Fruit fly (Drosophila melanogaster) S2 (cell line): ENCODE measurements around the gene CCAP.

Experiments
- CG8478 ChIP-seq: fragments of >200 bp; optimal IDR thresholded peaks from 2 replicates; lab custom pipeline; 2018
- CTCF ChIP-seq, 2 experiments: fragments of >200 bp; optimal IDR thresholded peaks; 2 replicates each; lab custom pipeline; 2018

Gene CCAP

DNA sequence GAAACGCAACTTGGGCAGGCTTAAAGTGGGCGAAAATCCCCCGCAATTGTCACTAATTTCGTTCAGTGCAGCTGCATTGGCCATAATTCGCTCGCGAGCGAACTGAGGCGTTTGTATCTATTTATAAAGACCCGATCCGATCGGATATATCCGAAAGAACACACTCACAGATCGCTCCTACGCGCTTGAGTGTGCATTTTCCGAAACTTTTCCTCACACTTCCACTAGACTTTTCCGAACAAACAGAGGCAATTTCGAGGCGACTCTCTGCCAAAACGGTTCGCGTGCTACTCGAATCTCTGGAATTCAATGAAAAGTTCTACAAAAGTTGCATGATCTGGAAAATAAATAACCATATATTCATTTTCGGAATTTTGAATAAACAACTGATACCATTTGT, at the start of gene CCAP, which contains the start of gene CG6972:
TSS of gene CCAP (minus strand) at position 292 of the 400 bp plus-strand sequence.
TSS of gene CG6972 (plus strand) at position 215 of the 400 bp plus-strand sequence.
- TF ChIP-seq CTCF (optimal IDR thresholded peaks at IDR 0.05; lab: Kevin White, UChicago) = no peak
- TF ChIP-seq CG8478 (lab: Kevin White, UChicago) = no peak

DNA sequence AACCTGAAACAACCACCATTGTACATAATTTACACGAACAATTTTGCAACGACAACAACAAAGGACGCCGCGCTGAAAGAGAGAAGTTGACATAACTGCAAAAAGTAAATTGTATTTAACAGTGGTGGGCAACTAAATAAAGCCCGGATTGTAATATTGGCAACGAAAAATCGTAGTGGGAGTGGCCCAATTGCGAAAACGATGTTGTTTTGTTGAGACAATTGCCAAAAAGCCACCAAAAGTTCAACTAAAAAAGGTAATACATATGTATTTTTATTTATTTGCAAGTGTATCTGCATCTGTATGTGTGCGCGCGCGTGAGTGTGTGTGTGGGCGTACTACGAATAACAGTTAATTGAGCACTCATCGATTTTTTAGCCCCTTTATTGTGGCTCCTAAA, 49.2 kb upstream of the CCAP start:
- TF ChIP-seq CTCF (optimal IDR thresholded peaks at IDR 0.05; lab: Kevin White, UChicago) (no peak), CG8478 (lab: Kevin White, UChicago) (no peak)

DNA sequence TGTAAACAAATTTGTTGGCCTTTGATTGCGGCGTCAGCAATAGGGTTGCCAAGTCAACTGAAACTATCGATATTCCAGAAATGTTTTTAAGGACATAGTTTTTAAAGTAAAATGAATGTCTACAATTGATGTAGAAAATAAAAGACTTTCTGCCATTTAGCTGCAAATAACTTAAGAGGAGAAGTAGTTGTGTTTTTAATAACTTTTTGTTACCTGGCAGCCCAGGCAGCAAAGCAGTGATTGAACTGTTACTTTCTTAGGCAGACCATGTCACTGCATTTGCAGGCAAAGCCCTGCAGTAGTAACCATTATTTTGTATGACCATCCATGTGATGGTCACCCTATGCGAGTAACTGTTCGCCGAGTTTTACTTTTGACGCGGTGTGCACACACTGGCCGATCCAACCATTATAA, 48.7 kb upstream of the CCAP start, which contains the start of the genes rumi, CG7029 and Usp12-46:
TSS of gene rumi (minus strand) at position 64 of the 414 bp plus-strand sequence.
TSS of gene CG7029 (plus strand) at position 368 of the 414 bp plus-strand sequence.
TSS of gene Usp12-46 (plus strand) at position 368 of the 414 bp plus-strand sequence.
- TF ChIP-seq CTCF (optimal IDR thresholded peaks at IDR 0.05; lab: Kevin White, UChicago) = peak in 1 of 2 experiments; percentile 14
- no peak for TF ChIP-seq CG8478 (lab: Kevin White, UChicago)

DNA sequence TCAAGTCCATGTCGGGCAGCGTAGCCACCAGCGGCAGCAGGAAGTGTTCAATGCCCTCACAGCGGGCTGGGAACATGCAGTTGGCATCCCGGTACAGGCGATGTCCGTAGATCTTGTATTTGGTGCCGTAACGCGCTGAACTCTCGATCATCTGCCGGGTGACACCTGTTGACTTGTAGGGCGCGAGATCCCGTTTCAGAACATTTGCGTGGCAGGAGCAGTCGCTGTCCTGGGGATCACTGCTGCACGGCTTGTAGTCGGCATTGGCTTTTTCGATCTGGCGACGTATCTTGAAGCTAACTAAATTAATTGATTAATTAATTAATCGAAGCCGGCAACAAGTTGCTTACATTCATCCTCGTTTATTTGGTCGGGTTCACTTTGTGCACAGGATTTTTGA, 48.2 kb upstream of the CCAP start:
- TF ChIP-seq CG8478 (lab: Kevin White, UChicago) (no peak), CTCF (optimal IDR thresholded peaks at IDR 0.05; lab: Kevin White, UChicago) (no peak)

DNA sequence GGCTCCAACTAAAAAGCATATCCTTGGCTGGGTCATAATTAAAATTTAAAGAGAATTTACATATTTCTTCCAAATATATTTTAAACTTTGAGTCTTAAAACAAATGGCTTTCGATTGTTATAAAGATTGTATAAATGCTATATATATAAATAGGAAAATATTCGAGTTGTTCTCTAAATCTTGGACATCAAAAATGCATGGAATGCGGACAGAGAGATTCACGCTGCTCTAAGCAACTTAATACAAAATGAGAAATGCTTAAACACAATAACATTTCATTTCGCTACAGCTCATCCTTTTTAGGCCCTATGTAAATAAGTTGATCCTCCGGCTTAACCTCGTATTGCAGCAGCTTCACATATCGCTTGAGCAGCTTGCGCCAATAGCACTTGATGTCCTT, 47.1 kb upstream of the CCAP start, which contains the start of gene CG31139:
TSS of gene CG31139 (minus strand) at position 101 of the 400 bp plus-strand sequence.
- TF ChIP-seq CTCF (optimal IDR thresholded peaks at IDR 0.05; lab: Kevin White, UChicago) (no peak), CG8478 (lab: Kevin White, UChicago) (no peak)

DNA sequence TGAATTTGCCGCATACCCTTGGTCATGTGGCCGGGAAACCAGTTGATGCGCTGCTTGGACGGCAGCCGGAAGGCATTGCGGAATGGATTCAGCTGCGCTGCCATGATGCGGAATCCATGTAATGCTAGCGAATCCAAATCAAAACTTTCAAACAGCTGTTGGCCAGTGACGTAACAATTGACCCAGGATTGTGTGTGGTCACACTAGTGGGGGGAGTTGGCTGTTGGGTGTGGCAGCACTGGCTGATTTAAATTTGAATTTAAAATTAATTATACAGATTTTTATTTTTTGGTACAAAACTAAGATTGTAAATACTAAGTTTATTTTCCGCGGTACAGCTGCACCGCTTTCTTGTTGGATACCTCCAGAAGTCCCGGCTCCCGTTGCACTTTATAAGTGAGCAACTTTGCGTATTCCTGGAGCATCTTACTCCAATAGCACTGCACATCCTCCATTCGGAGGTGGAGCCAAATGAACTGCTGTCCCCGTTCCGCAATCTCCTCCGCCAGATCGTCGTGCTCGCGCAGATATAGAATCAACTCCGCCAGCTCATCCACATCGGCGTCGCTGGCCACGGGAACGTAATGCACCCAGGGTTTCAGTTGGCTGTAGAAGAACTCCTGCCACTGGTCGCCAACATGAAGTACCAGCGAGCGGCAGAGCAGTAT, 45.7 kb upstream of the CCAP start, which contains the start of gene CG17141:
TSS of gene CG17141 (minus strand) at position 177 of the 668 bp plus-strand sequence.
- TF ChIP-seq CTCF (optimal IDR thresholded peaks at IDR 0.05; lab: Kevin White, UChicago) = no peak
- no peak for TF ChIP-seq CG8478 (lab: Kevin White, UChicago)

DNA sequence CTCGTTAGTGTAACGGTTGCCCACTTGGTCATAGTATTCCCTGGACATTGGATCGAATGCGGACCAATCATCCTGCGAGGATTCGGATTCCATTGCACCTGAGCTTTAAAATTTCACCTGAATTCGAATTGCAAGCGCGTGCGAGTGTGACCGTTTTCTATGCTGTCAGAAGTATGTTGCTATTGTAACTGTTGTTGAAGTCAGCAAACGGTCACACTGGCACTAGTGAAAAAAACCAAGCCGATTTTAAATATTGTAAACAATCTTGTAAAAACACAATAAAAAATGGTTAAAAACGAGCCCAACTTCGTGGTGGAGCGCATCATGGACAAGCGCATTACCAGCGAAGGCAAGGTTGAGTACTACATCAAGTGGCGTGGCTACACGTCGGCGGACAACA, 43.5 kb upstream of the CCAP start, which contains the start of the genes vret and HP1c:
TSS of gene vret (minus strand) at position 150 of the 400 bp plus-strand sequence.
TSS of gene HP1c (plus strand) at position 189 of the 400 bp plus-strand sequence.
- TF ChIP-seq CTCF (optimal IDR thresholded peaks at IDR 0.05; lab: Kevin White, UChicago) (peak in 1 of 2 experiments; percentile 13), CG8478 (lab: Kevin White, UChicago) (no peak)

DNA sequence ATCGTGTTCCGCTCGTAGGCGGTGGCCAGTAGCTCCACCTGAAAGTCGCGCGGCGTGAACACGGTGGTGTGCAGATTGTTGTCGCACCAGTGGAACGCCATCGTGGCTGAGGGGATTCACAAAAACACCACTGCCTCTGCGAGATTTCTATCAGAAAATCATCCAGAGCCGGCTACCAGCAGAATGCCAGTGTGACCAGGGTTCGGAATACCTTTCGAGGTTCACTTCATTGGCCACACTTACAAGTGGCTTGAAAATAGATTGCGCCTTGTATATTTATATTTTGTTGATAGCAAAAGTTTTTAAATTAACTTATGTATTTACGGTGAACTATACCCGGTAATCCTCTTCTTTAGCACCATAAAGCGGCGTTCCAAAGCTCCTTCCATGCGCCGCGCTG, 39.0 kb upstream of the CCAP start, which contains the start of the genes Dcr-1 and CG6985:
TSS of gene Dcr-1 (minus strand) at position 162 of the 400 bp plus-strand sequence.
TSS of gene CG6985 (plus strand) at position 221 of the 400 bp plus-strand sequence.
- TF ChIP-seq CG8478 (lab: Kevin White, UChicago) = no peak
- peak in 1 of 2 experiments; percentile 3 for TF ChIP-seq CTCF (optimal IDR thresholded peaks at IDR 0.05; lab: Kevin White, UChicago)

DNA sequence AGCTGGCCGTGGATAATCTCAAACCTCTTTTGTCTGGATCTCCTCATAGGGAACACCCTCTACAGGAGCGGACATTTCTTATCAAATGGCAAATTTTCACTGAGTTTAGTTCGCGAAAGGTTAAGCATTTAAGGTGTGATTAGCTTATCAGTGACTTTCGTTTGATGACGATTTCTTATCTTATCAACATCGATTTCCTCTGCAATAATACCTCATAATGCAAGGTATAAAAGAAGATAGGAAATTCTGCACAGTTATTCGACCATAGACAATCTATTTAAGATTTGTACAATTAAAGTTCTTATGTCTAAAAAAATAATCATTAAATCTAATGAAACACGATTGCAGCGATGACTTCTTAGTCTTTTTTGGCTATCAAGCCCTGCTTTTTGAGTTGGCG, 31.9 kb upstream of the CCAP start, which contains the start of gene Takl2:
TSS of gene Takl2 (minus strand) at position 101 of the 400 bp plus-strand sequence.
- TF ChIP-seq CTCF (optimal IDR thresholded peaks at IDR 0.05; lab: Kevin White, UChicago) = no peak

DNA sequence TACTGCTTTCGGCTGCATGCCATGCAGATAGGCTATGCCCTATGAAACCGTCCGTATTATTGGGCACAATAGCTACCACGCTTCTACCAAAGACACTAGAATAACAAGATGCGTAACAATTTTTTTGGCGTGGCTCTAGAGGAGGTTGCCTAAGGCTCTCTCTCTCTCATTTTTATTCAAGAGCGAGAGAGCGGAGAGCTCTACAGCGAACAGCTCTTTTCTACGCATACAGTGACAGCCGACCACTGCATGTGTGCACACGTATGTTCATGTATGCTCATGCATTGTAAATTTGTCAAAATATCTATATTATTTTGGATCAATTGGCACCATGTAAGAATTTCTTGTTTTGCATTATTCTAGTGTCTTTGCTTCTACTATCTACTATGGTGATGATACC, 31.1 kb upstream of the CCAP start:
- TF ChIP-seq CTCF (optimal IDR thresholded peaks at IDR 0.05; lab: Kevin White, UChicago) (no peak), CG8478 (lab: Kevin White, UChicago) (no peak)

DNA sequence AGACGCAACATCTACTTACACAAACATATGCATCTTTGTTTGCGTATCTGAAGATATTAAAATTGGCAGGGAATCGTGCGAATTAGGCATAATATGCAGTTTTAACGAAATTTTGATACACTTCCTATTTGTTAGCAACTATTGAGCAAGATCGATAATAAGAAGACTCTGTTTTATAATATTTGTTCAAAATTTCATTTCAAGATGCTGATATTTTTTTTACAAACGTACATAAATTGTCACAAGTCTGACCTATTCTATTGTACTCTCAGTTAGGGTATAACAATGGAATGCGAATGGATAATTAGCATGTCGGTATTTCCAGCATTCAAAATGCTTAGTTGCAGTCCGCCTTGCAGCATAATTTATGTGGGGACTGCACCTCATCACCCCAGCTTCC, 26.0 kb upstream of the CCAP start:
- TF ChIP-seq CG8478 (lab: Kevin White, UChicago) = no peak

DNA sequence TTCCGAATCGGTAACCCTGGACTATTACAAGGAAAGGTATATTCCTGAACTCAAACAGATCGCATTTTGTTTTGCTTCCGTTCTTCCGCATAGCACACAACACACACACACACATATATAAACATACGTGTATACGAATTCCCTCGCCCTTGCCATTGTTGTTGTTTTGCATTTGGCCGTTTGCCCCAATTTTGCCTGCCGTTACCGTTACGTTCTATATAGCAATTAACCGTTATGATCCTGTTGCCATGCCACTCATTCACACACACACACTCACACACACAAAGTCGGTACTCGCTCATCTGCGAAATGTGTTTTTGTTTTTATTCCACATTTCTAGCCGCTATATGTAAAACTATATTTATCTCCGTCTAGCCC, 25.6 kb upstream of the CCAP start:
- TF ChIP-seq CG8478 (lab: Kevin White, UChicago) (no peak), CTCF (optimal IDR thresholded peaks at IDR 0.05; lab: Kevin White, UChicago) (no peak)

DNA sequence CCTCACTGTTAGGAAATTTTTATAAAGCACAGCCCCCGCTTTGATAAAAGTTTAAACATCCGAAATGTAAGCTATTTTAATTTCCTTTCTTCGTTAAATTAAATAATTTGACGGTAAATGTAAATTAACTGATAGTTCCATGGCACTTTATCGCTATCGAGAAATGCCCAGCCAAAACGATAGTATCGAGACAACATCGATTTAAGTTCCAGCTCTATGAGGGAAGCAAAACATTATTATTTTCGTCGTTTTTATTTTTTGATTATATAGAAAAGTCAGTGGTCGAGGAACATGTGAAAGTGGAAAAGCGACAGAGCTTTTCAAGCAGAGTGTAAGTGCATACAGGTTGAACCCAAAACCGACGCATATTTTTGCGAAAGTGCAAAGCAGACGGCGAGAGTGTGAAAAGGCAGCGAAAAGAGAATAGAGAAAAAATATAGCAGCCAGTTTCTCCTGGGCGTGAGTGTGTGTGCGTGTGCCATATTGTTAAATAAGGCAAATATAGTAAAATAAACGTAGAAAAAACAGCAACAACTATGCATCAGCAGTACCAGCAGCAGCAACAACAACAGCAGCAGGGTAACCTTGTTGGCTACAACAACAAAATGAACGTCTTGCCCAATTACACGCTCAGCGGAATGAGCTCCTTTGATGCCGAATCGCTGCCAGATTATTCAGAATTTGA, 25.0 kb upstream of the CCAP start, which contains the start of gene CG45049:
TSS of gene CG45049 (plus strand) at position 197 of the 685 bp plus-strand sequence.
- no peak for TF ChIP-seq CTCF (optimal IDR thresholded peaks at IDR 0.05; lab: Kevin White, UChicago)
- no peak for TF ChIP-seq CG8478 (lab: Kevin White, UChicago)

DNA sequence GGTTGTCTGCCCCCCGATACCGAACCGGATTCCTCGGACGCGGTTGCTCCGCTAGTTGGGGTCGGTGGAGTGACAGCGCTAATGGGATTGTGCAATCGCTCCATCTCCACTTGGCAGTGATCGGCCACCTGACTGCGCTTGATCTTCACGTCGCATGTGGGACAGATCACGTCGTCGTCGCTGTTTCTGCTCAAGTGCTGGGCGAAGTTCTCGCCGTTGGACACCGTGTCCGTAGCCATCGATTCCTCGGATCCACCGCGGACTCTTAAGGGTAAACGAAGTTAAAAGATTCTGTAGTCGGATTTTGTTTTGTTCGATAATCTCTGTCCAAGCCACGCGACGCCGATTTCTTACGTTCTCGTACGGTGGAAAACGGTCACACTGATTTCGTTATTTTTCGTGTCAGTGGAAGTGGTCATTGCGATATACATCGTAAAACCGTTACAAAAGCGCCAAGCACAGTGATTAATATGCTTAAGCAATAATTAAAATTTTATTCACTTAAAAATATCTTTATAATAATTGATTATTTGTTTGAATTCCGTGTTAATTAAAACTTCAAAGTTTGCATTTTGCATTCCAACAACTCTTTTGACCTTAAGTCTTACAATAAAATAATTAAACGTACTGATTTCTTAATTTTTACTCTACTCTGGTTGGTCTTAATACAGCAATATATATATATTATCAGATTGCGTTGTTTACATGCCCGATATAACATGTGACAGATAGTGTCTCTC, 24.3 kb upstream of the CCAP start, which contains the start of gene RNF220:
TSS of gene RNF220 (minus strand) at position 384 of the 740 bp plus-strand sequence.
- TF ChIP-seq CTCF (optimal IDR thresholded peaks at IDR 0.05; lab: Kevin White, UChicago) = peak; percentile 2 to 34
- TF ChIP-seq CG8478 (lab: Kevin White, UChicago) = no peak
